Fruit fly (Drosophila melanogaster): ENCODE results near the gene Smyd4-2.

The Smyd4-2 gene

DNA sequence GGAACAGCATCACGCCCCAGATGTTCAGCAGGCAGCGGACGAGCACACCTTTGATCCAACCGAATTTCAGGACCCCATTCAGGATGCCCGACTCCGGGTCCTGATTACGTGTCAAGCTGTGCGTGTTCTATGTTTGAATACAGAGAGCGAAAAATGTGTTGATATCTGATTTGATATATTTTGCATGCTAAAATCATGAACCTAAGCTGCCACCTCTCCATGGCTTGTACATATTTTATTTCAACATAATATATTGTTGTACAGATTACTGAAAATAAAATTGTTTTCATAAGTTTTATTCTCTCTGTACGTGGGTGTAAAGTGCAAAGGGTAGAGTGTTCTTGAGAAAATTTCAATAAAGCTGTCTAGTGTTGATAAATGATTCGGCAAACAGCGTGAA lies 27.3 kb downstream of the Smyd4-2 start (continued):
- TF ChIP-seq CG10274 (GFP tag; optimal IDR thresholded peaks at IDR 0.05) = no peak
- no peak for TF ChIP-seq CG9215 (GFP tag; IDR thresholded peaks at IDR 0.05)
- TF ChIP-seq CG4854 (GFP tag; optimal IDR thresholded peaks at IDR 0.05) = no peak
- TF ChIP-seq dpn (GFP tag; optimal IDR thresholded peaks at IDR 0.05) = peak in 1 of 2 experiments; percentile 13
- no peak for TF ChIP-seq tin (GFP tag; optimal IDR thresholded peaks at IDR 0.05)
- TF ChIP-seq CG2678 (tag; optimal IDR thresholded peaks at IDR 0.05) = peak; percentile 37
- TF ChIP-seq CG9797 (GFP tag; optimal IDR thresholded peaks at IDR 0.05) = no peak
- TF ChIP-seq schlank (tag; optimal IDR thresholded peaks at IDR 0.05) = no peak
- TF ChIP-seq repo (GFP tag; optimal IDR thresholded peaks at IDR 0.05) = no peak
- TF ChIP-seq seq (GFP tag; IDR thresholded peaks at IDR 0.05) = no peak
- no peak for TF ChIP-seq gfzf (GFP tag; optimal IDR thresholded peaks at IDR 0.05)
- TF ChIP-seq CG12071 (GFP tag; optimal IDR thresholded peaks at IDR 0.05) = no peak
- no peak for TF ChIP-seq CG15514 (GFP tag; optimal IDR thresholded peaks at IDR 0.05)
- peak; percentile 41; the same call in 1 of the 3 replicates for TF ChIP-seq row (GFP tag; IDR thresholded peaks at IDR 0.05)
- no peak for TF ChIP-seq CG11247 (GFP tag; IDR thresholded peaks at IDR 0.05)
- no peak for TF ChIP-seq CG13894 (tag; optimal IDR thresholded peaks at IDR 0.05)
- no peak for TF ChIP-seq Rx (GFP tag; IDR thresholded peaks at IDR 0.05)
- peak; percentile 51 for TF ChIP-seq lab (GFP tag; optimal IDR thresholded peaks at IDR 0.05)
- TF ChIP-seq Oli (tag; optimal IDR thresholded peaks at IDR 0.05) = no peak
- TF ChIP-seq Eip74EF (GFP tag; optimal IDR thresholded peaks at IDR 0.05) = no peak
- TF ChIP-seq run (tag; optimal IDR thresholded peaks at IDR 0.05) = no peak
- no peak for TF ChIP-seq CG10431 (GFP tag; optimal IDR thresholded peaks at IDR 0.05)
- peak; percentile 35 for TF ChIP-seq Hmr (GFP tag; optimal IDR thresholded peaks at IDR 0.05)
- no peak for TF ChIP-seq ATbp (GFP tag; optimal IDR thresholded peaks at IDR 0.05)
- no peak for TF ChIP-seq CG1602 (GFP tag; optimal IDR thresholded peaks at IDR 0.05)
- peak; percentile 17 for TF ChIP-seq bab2 (GFP tag; optimal IDR thresholded peaks at IDR 0.05)
- peak; percentile 30; the same call in 1 of the 2 replicates for TF ChIP-seq Ptx1 (GFP tag; IDR thresholded peaks at IDR 0.05)
- no peak for TF ChIP-seq Dll (GFP tag; IDR thresholded peaks at IDR 0.05; ENCODE audit: partially characterized antibody)
- TF ChIP-seq hbn (GFP tag; IDR thresholded peaks at IDR 0.05; ENCODE audit: partially characterized antibody) = no peak
- TF ChIP-seq Optix (GFP tag; IDR thresholded peaks at IDR 0.05) = 0 out of 3 replicates have a peak, but pooled peaks have one; percentile 18
- TF ChIP-seq crol (GFP tag; IDR thresholded peaks at IDR 0.05) = no peak
- TF ChIP-seq caup (GFP tag; optimal IDR thresholded peaks at IDR 0.05; ENCODE audit: severe bottlenecking) = no peak
- peak; percentile 52; the same call in 1 of the 2 replicates for TF ChIP-seq slbo (GFP tag; IDR thresholded peaks at IDR 0.05)
- TF ChIP-seq Sox102F (GFP tag; optimal IDR thresholded peaks at IDR 0.05) = peak; percentile 13
- peak in 1 of 2 experiments; percentile 33 for TF ChIP-seq Hr51 (GFP tag; optimal IDR thresholded peaks at IDR 0.05)
- TF ChIP-seq CG32532 (GFP tag; IDR thresholded peaks at IDR 0.05) = peak; percentile 39; the same call in 1 of the 2 replicates
- TF ChIP-seq pita (GFP tag; optimal IDR thresholded peaks at IDR 0.05) = no peak
- TF ChIP-seq CG6272 (GFP tag; IDR thresholded peaks at IDR 0.05) = no peak
- no peak for TF ChIP-seq Dip2 (GFP tag; IDR thresholded peaks at IDR 0.05)
- TF ChIP-seq H2.0 (GFP tag; IDR thresholded peaks at IDR 0.05) = no peak
- TF ChIP-seq CG2116 (GFP tag; optimal IDR thresholded peaks at IDR 0.05) = no peak
- TF ChIP-seq Hr39 (optimal IDR thresholded peaks at IDR 0.05) = no peak
- TF ChIP-seq eve (GFP tag; optimal IDR thresholded peaks at IDR 0.05) = no peak
- no peak for TF ChIP-seq Scr (GFP tag; IDR thresholded peaks at IDR 0.05; ENCODE audit: partially characterized antibody)
- TF ChIP-seq B-H2 (GFP tag; optimal IDR thresholded peaks at IDR 0.05) = no peak
